Fruit fly (Drosophila melanogaster) Kc167 (cell line): ENCODE results near the gene cysu.

ENCODE experiments used
- Myc ChIP-seq: fragments of >200 bp; optimal IDR thresholded peaks from 2 replicates; lab custom pipeline; 2017; ENCODE audit warnings: missing external identifiers
- h ChIP-seq: fragments of >200 bp; optimal IDR thresholded peaks from 3 replicates; lab custom pipeline; 2018; ENCODE audit warnings: missing external identifiers
- insv ChIP-seq: fragments of >200 bp; optimal IDR thresholded peaks from 3 replicates; lab custom pipeline; 2018; ENCODE audit warnings: missing external identifiers
- psq ChIP-seq: fragments of >200 bp; optimal IDR thresholded peaks from 2 replicates; lab custom pipeline; 2017; ENCODE audit warnings: missing external identifiers
- ttk ChIP-seq: sonication (Bioruptor generic); optimal IDR thresholded peaks from 2 replicates; lab custom pipeline; 2017; ENCODE audit warnings: missing external identifiers

dm6 chr3R:17425417-17425915 is at the start of gene cysu:
- TF ChIP-seq Myc (no peak), ttk (lab: Kevin White, UChicago) (no peak), insv (lab: Kevin White, UChicago) (no peak), psq (lab: Kevin White, UChicago) (no peak), h (lab: Kevin White, UChicago) (no peak)
